Fruit fly (Drosophila melanogaster) whole organism, embryonic: ENCODE data around the gene CG12017.

Experiments used
- Awh ChIP-seq: fragments of 200-800 bp; sonication (Bioruptor generic); IDR thresholded peaks from 2 replicates; pipeline ENCODE4, ENCODE4 v1.3.6; 2022; ENCODE audit warnings: missing biosample characterization, missing genetic modification characterization
- B-H1 ChIP-seq: fragments of 200-800 bp; sonication (Bioruptor generic); IDR thresholded peaks from 3 replicates; pipeline ENCODE4 v1.3.6; 2022; ENCODE audit warnings: missing biosample characterization, missing genetic modification characterization
- CG1024 ChIP-seq: fragments of 200-800 bp; sonication (Bioruptor generic); IDR thresholded peaks from 2 replicates; pipeline ENCODE4 v1.3.6; 2022; ENCODE audit warnings: missing biosample characterization, missing genetic modification characterization
- CG10565 ChIP-seq: fragments of 200-800 bp; sonication (Bioruptor generic); optimal IDR thresholded peaks from 3 replicates; lab custom pipeline; 2016; ENCODE audit warnings: missing biosample characterization, mild to moderate bottlenecking, missing genetic modification characterization
- CG12071 ChIP-seq: fragments of 200-800 bp; sonication (Bioruptor generic); optimal IDR thresholded peaks from 3 replicates; lab custom pipeline; 2018; ENCODE audit warnings: missing biosample characterization, mild to moderate bottlenecking, missing genetic modification characterization
- CG14965 ChIP-seq: fragments of 200-800 bp; sonication (Bioruptor generic); optimal IDR thresholded peaks from 2 replicates; lab custom pipeline; 2016; ENCODE audit warnings: missing biosample characterization, missing genetic modification characterization, borderline replicate concordance
- CG15514 ChIP-seq: fragments of 200-800 bp; sonication (Bioruptor generic); optimal IDR thresholded peaks from 3 replicates; lab custom pipeline; 2017; ENCODE audit warnings: missing biosample characterization, missing genetic modification characterization, mild to moderate bottlenecking, moderate library complexity, missing genetic modification reagents
- CG16779 ChIP-seq: fragments of 200-800 bp; sonication (Bioruptor generic); IDR thresholded peaks from 2 replicates; pipeline ENCODE4 v1.3.6; 2022; ENCODE audit warnings: missing biosample characterization, missing genetic modification characterization
- CG17612 ChIP-seq: fragments of 200-800 bp; sonication (Bioruptor generic); IDR thresholded peaks from 2 replicates; pipeline ENCODE4 v1.3.6; 2022; ENCODE audit warnings: missing biosample characterization, missing genetic modification characterization
- CG31388 ChIP-seq: fragments of 200-800 bp; sonication (Bioruptor generic); optimal IDR thresholded peaks from 2 replicates; lab custom pipeline; 2016; ENCODE audit warnings: missing biosample characterization, missing genetic modification characterization
- CG33557 ChIP-seq: fragments of 200-800 bp; sonication (Bioruptor generic); optimal IDR thresholded peaks from 2 replicates; lab custom pipeline; 2019; ENCODE audit warnings: missing biosample characterization, mild to moderate bottlenecking, missing genetic modification characterization, moderate library complexity
- CG4282 ChIP-seq: fragments of 200-800 bp; sonication (Bioruptor generic); optimal IDR thresholded peaks from 2 replicates; lab custom pipeline; 2016; ENCODE audit warnings: missing biosample characterization, missing genetic modification characterization
- CG4404 ChIP-seq: fragments of 200-800 bp; sonication (Bioruptor generic); IDR thresholded peaks from 2 replicates; pipeline ENCODE4 v1.3.6; 2022; ENCODE audit warnings: missing biosample characterization, missing genetic modification characterization
- CG4707 ChIP-seq: fragments of 200-800 bp; sonication (Bioruptor generic); optimal IDR thresholded peaks from 2 replicates; lab custom pipeline; 2018; ENCODE audit warnings: missing biosample characterization, mild to moderate bottlenecking, missing genetic modification characterization, moderate library complexity
- CG6175 ChIP-seq: fragments of 200-800 bp; sonication (Bioruptor generic); IDR thresholded peaks from 3 replicates; pipeline ENCODE4 v1.3.6; 2022; ENCODE audit warnings: missing biosample characterization, missing genetic modification characterization
- CG6854 ChIP-seq: fragments of 200-800 bp; sonication (Bioruptor generic); optimal IDR thresholded peaks from 3 replicates; lab custom pipeline; 2017; ENCODE audit warnings: missing biosample characterization, mild to moderate bottlenecking, missing genetic modification characterization
- CG7745 ChIP-seq: fragments of 200-800 bp; sonication (Bioruptor generic); optimal IDR thresholded peaks from 2 replicates; lab custom pipeline; 2018; ENCODE audit warnings: missing biosample characterization, mild to moderate bottlenecking, missing genetic modification characterization, moderate library complexity
- CG9437 ChIP-seq: fragments of 200-800 bp; sonication (Bioruptor generic); optimal IDR thresholded peaks from 2 replicates; lab custom pipeline; 2018; ENCODE audit warnings: missing biosample characterization, mild to moderate bottlenecking, missing genetic modification characterization
- CTCF ChIP-seq: fragments of 200-800 bp; sonication (Bioruptor generic); optimal IDR thresholded peaks from 2 replicates; lab custom pipeline; 2017; ENCODE audit warnings: missing biosample characterization, mild to moderate bottlenecking, missing genetic modification characterization, moderate library complexity
- Dek ChIP-seq: fragments of 200-800 bp; sonication (Bioruptor generic); optimal IDR thresholded peaks from 3 replicates; lab custom pipeline; 2019; ENCODE audit warnings: missing biosample characterization, mild to moderate bottlenecking, missing genetic modification characterization, moderate library complexity
- Dll ChIP-seq: fragments of 200-800 bp; sonication (Bioruptor generic); IDR thresholded peaks from 4 replicates; pipeline ENCODE4 v1.3.6; 2022; ENCODE audit warnings: missing biosample characterization, missing genetic modification characterization; ENCODE audit not compliant: partially characterized antibody
- Doc3 ChIP-seq: fragments of 200-800 bp; sonication (Bioruptor generic); IDR thresholded peaks from 3 replicates; pipeline ENCODE4 v1.3.6; 2022; ENCODE audit warnings: missing biosample characterization, missing genetic modification characterization; ENCODE audit not compliant: partially characterized antibody
- HLH3B ChIP-seq: fragments of 200-800 bp; sonication (Bioruptor generic); IDR thresholded peaks from 2 replicates; pipeline ENCODE4 v1.3.6; 2022; ENCODE audit warnings: missing biosample characterization, missing genetic modification characterization
- Hr3 ChIP-seq: fragments of 200-800 bp; sonication (Bioruptor generic); optimal IDR thresholded peaks from 3 replicates; lab custom pipeline; 2016; ENCODE audit warnings: missing biosample characterization, missing genetic modification characterization
- Hr78 ChIP-seq, 2 experiments: fragments of 200-800 bp in 1 of 2; fragments of >200 bp in 1 of 2; sonication (Bioruptor generic) in 1 of 2; optimal IDR thresholded peaks; 2 replicates each; lab custom pipeline; 2017 to 2019; ENCODE audit warnings: missing biosample characterization in 2 of 2, missing genetic modification characterization in 2 of 2, mild to moderate bottlenecking in 1 of 2, moderate library complexity in 1 of 2
- Myb ChIP-seq: fragments of 200-800 bp; sonication (Bioruptor generic); optimal IDR thresholded peaks from 2 replicates; lab custom pipeline; 2016; ENCODE audit warnings: missing biosample characterization, missing genetic modification characterization
- Oaz ChIP-seq: fragments of 200-800 bp; sonication (Bioruptor generic); IDR thresholded peaks from 2 replicates; pipeline ENCODE4 v1.3.6; 2022; ENCODE audit warnings: missing biosample characterization, missing genetic modification characterization
- Side ChIP-seq: fragments of 200-800 bp; sonication (Bioruptor generic); optimal IDR thresholded peaks from 2 replicates; lab custom pipeline; 2016; ENCODE audit warnings: missing biosample characterization, missing genetic modification characterization
- bowl ChIP-seq: fragments of 200-800 bp; sonication (Bioruptor generic); IDR thresholded peaks from 2 replicates; pipeline ENCODE4 v1.3.6; 2022; ENCODE audit warnings: missing biosample characterization, missing genetic modification characterization
- bsh ChIP-seq, 2 experiments: fragments of 200-800 bp; sonication (Bioruptor generic); optimal IDR thresholded peaks; 2 replicates each; lab custom pipeline; 2017 to 2018; ENCODE audit warnings: mild to moderate bottlenecking in 2 of 2, missing biosample characterization in 2 of 2, missing genetic modification characterization in 2 of 2, moderate library complexity in 1 of 2
- cad ChIP-seq: fragments of >200 bp; optimal IDR thresholded peaks from 2 replicates; lab custom pipeline; 2017; ENCODE audit warnings: missing biosample characterization, missing genetic modification characterization
- chm ChIP-seq: fragments of 200-800 bp; sonication (Bioruptor generic); IDR thresholded peaks from 2 replicates; pipeline ENCODE4 v1.3.6; 2022; ENCODE audit warnings: missing biosample characterization, missing genetic modification characterization
- dmrt99B ChIP-seq: fragments of 200-800 bp; sonication (Bioruptor generic); optimal IDR thresholded peaks from 2 replicates; lab custom pipeline; 2018; ENCODE audit warnings: missing biosample characterization, mild to moderate bottlenecking, missing genetic modification characterization, moderate library complexity
- fd3F ChIP-seq: fragments of 200-800 bp; sonication (Bioruptor generic); optimal IDR thresholded peaks from 2 replicates; lab custom pipeline; 2018; ENCODE audit warnings: missing biosample characterization, mild to moderate bottlenecking, missing genetic modification characterization, moderate library complexity
- gcm ChIP-seq: fragments of 200-800 bp; sonication (Bioruptor generic); optimal IDR thresholded peaks from 2 replicates; lab custom pipeline; 2019; ENCODE audit warnings: missing biosample characterization, mild to moderate bottlenecking, missing genetic modification characterization, moderate library complexity
- gro ChIP-seq: fragments of 200-800 bp; sonication (Bioruptor generic); optimal IDR thresholded peaks from 2 replicates; lab custom pipeline; 2016; ENCODE audit warnings: missing biosample characterization, missing genetic modification characterization
- hbn ChIP-seq: fragments of 200-800 bp; sonication (Bioruptor generic); IDR thresholded peaks from 2 replicates; pipeline ENCODE4 v1.3.6; 2022; ENCODE audit warnings: missing biosample characterization, missing genetic modification characterization; ENCODE audit not compliant: partially characterized antibody
- hkb ChIP-seq, 2 experiments: fragments of 200-800 bp in 1 of 2; fragments of >200 bp in 1 of 2; sonication (Bioruptor generic) in 1 of 2; IDR thresholded peaks in 1 of 2; optimal IDR thresholded peaks in 1 of 2; 2 replicates each; pipeline versions ENCODE4 v1.3.6 to Lab custom; 2017 to 2022; ENCODE audit warnings: missing biosample characterization in 1 of 2, missing genetic modification characterization in 1 of 2
- jumu ChIP-seq: fragments of 200-800 bp; sonication (Bioruptor generic); optimal IDR thresholded peaks from 3 replicates; lab custom pipeline; 2016; ENCODE audit warnings: missing biosample characterization, missing genetic modification characterization
- knrl ChIP-seq: fragments of 200-800 bp; sonication (Bioruptor generic); IDR thresholded peaks from 3 replicates; pipeline ENCODE4 v1.3.6; 2022; ENCODE audit warnings: missing biosample characterization, missing genetic modification characterization; ENCODE audit not compliant: partially characterized antibody
- nau ChIP-seq: fragments of 200-800 bp; sonication (Bioruptor generic); optimal IDR thresholded peaks from 3 replicates; lab custom pipeline; 2017; ENCODE audit warnings: missing biosample characterization, mild to moderate bottlenecking, missing genetic modification characterization, missing genetic modification reagents
- sc ChIP-seq, 3 experiments: fragments of >200 bp in 2 of 3; fragments of 200-800 bp in 1 of 3; sonication (Bioruptor generic) in 1 of 3; optimal IDR thresholded peaks; 2 replicates in 2 of 3; 3 replicates in 1 of 3; lab custom pipeline; 2017; ENCODE audit warnings: mild to moderate bottlenecking in 1 of 3, missing biosample characterization in 1 of 3, missing genetic modification characterization in 1 of 3, missing genetic modification reagents in 1 of 3
- sens ChIP-seq: fragments of 200-800 bp; sonication (Bioruptor generic); peaks from one replicate; lab custom pipeline; 2016; ENCODE audit warnings: missing biosample characterization, missing genetic modification characterization
- shn ChIP-seq: fragments of 200-800 bp; sonication (Bioruptor generic); optimal IDR thresholded peaks from 3 replicates; lab custom pipeline; 2016; ENCODE audit warnings: missing biosample characterization, missing genetic modification characterization
- sim ChIP-seq: fragments of 200-800 bp; sonication (Bioruptor generic); IDR thresholded peaks from 2 replicates; pipeline ENCODE4 v1.3.6; 2022; ENCODE audit warnings: missing biosample characterization, missing genetic modification characterization
- sob ChIP-seq: fragments of 200-800 bp; sonication (Bioruptor generic); IDR thresholded peaks from 2 replicates; pipeline ENCODE4 v1.3.6; 2022; ENCODE audit warnings: missing biosample characterization, missing genetic modification characterization
- tgo ChIP-seq: fragments of 200-800 bp; sonication (Bioruptor generic); IDR thresholded peaks from 3 replicates; pipeline ENCODE4 v1.3.6; 2022; ENCODE audit warnings: missing biosample characterization, missing genetic modification characterization
- vnd ChIP-seq: fragments of 200-800 bp; sonication (Bioruptor generic); IDR thresholded peaks from 3 replicates; pipeline ENCODE4 v1.3.6; 2022; ENCODE audit warnings: missing biosample characterization, missing genetic modification characterization; ENCODE audit not compliant: partially characterized antibody

The CG12017 gene

DNA sequence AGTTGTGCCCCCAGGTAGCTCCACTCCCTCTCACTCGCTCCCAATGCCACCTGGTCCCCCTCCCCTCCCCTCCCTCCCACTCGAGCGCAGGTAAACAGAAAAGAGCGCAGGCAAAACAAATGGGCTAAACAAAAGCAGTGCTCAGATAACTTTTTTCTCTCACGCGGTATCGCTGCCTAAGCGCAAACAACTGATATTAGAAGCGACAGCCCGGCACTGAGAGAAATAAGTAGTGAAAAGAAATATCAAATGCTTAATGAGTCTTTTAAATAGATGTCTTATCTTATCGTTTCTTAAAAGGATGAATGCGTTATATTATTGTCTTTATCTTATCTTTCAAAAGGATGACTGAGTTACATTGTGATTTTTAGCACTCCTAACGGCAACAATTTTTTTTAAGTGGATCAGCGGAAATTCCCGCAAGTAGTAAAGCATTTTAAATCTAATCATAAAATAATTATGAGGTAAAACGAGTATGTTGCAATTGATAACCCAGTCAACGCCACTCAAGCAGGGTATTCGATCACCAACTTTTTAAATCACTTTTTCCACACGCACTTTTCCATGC lies 21.2 kb downstream of the CG12017 start (continued):
- TF ChIP-seq bsh (GFP tag; optimal IDR thresholded peaks at IDR 0.05; lab: Kevin White, UChicago): peak in 1 of 2 experiments; percentile 94
- TF ChIP-seq CTCF: peak; percentile 60
- peak; percentile 61 for TF ChIP-seq CG14965 (GFP tag; lab: Kevin White, UChicago)
- peak; percentile 74 for TF ChIP-seq shn (GFP tag; lab: Kevin White, UChicago)
- TF ChIP-seq Hr78 (GFP tag; optimal IDR thresholded peaks at IDR 0.05; lab: Kevin White, UChicago): peak in 1 of 2 experiments; percentile 41
- peak; percentile 86 for TF ChIP-seq CG15514 (GFP tag; lab: Kevin White, UChicago)
- peak; percentile 42 for TF ChIP-seq CG7745 (tag; lab: Kevin White, UChicago)
- TF ChIP-seq CG17612 (GFP tag; lab: Robert Waterston, UW): peak; percentile 60; the same call in 1 of the 2 replicates
- TF ChIP-seq B-H1: peak; percentile 79
- TF ChIP-seq Oaz (GFP tag; lab: Robert Waterston, UW): peak; percentile 90
- TF ChIP-seq Doc3: no peak
- TF ChIP-seq gcm (GFP tag; lab: Kevin White, UChicago): peak; percentile 93
- TF ChIP-seq bowl (GFP tag; lab: Robert Waterston, UW): peak; percentile 73; the same call in 1 of the 2 replicates
- 0 out of 2 replicates have a peak, but pooled peaks have one; percentile 19 for TF ChIP-seq hbn (GFP tag; lab: Robert Waterston, UW)
- TF ChIP-seq sim (GFP tag; lab: Robert Waterston, UW): peak; percentile 84
- TF ChIP-seq CG9437 (GFP tag; lab: Kevin White, UChicago): peak; percentile 87
- peak; percentile 53 for TF ChIP-seq CG4282 (GFP tag; lab: Kevin White, UChicago)
- peak; percentile 99 for TF ChIP-seq sens (GFP tag; lab: Kevin White, UChicago)
- peak; percentile 81 for TF ChIP-seq jumu
- TF ChIP-seq Dll (GFP tag; lab: Robert Waterston, UW): no peak
- TF ChIP-seq Awh: peak; percentile 89
- peak; percentile 88 for TF ChIP-seq nau (GFP tag; lab: Kevin White, UChicago)
- peak; percentile 93 for TF ChIP-seq tgo (GFP tag; lab: Robert Waterston, UW)
- peak; percentile 84 for TF ChIP-seq Side (GFP tag; lab: Kevin White, UChicago)
- peak; percentile 90 for TF ChIP-seq CG6854 (GFP tag; lab: Kevin White, UChicago)
- TF ChIP-seq CG10565 (GFP tag; lab: Kevin White, UChicago): peak; percentile 56
- peak; percentile 91 for TF ChIP-seq CG6175 (GFP tag; lab: Robert Waterston, UW)
- peak; percentile 90 for TF ChIP-seq HLH3B
- peak; percentile 74 for TF ChIP-seq CG4707 (GFP tag; lab: Kevin White, UChicago)
- TF ChIP-seq Myb (GFP tag; lab: Kevin White, UChicago): peak; percentile 68
- peak; percentile 85 for TF ChIP-seq CG31388
- TF ChIP-seq Dek (tag; lab: Kevin White, UChicago): peak; percentile 91
- TF ChIP-seq CG12071 (GFP tag; lab: Kevin White, UChicago): peak; percentile 89
- TF ChIP-seq CG4404 (GFP tag; lab: Robert Waterston, UW): peak; percentile 59
- TF ChIP-seq CG33557 (GFP tag; lab: Kevin White, UChicago): peak; percentile 68
- peak; percentile 88 for TF ChIP-seq Hr3
- TF ChIP-seq vnd (GFP tag; lab: Robert Waterston, UW): no peak
- TF ChIP-seq sob (GFP tag; lab: Robert Waterston, UW): peak; percentile 94
- peak; percentile 61; the same call in 1 of the 2 replicates for TF ChIP-seq CG16779 (GFP tag; lab: Robert Waterston, UW)
- TF ChIP-seq cad (GFP tag; lab: Kevin White, UChicago): no peak
- peak; percentile 90 for TF ChIP-seq chm (GFP tag; lab: Robert Waterston, UW)
- TF ChIP-seq gro (GFP tag; lab: Kevin White, UChicago): peak; percentile 85
- peak; percentile 92 for TF ChIP-seq fd3F (GFP tag; lab: Kevin White, UChicago)
- TF ChIP-seq CG1024 (GFP tag; lab: Robert Waterston, UW): peak; percentile 43; the same call in 1 of the 2 replicates
- TF ChIP-seq hkb (optimal IDR thresholded peaks at IDR 0.05; lab: Kevin White, UChicago): no peak
- peak; percentile 96 for TF ChIP-seq hkb (GFP tag; IDR thresholded peaks at IDR 0.05; lab: Robert Waterston, UW)
- TF ChIP-seq knrl: no peak
- TF ChIP-seq sc (optimal IDR thresholded peaks at IDR 0.05; lab: Kevin White, UChicago): no peak
- peak; percentile 84 for TF ChIP-seq sc (GFP tag; optimal IDR thresholded peaks at IDR 0.05; lab: Kevin White, UChicago)
- peak; percentile 95 for TF ChIP-seq dmrt99B (tag; lab: Kevin White, UChicago)
